Worm (Caenorhabditis elegans): ENCODE data around the gene tag-52.
A peak's percentile ranks its signal among the peaks of the same experiment; 100 is the strongest.

tag-52 gene

DNA sequence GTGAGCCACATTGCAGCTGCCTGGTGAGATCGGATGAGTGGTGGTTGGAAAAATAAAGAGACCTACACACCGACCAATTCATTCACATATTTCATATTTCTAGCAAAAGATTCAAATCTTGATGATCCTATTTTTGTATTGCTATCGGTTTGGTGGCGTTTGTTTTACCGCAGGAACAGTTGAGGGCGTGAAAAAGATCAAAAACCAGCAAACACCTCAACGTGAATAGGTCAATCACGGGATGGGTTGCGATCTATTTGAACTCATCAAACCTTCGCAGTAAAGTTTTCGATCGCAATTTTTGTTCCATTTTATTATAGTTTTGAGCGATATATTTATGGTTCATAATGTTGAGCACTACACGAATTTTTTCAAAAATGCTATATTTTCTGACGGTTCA, 23.5 kb upstream of the tag-52 start:
- TF ChIP-seq flt-1 (GFP tag; IDR thresholded peaks at IDR 0.05) (no peak), ztf-23 (GFP tag; IDR thresholded peaks at IDR 0.05) (no peak), tab-1 (GFP tag; IDR thresholded peaks at IDR 0.05) (no peak), ref-1 (GFP tag; conservative IDR thresholded peaks at IDR 0.05) (no peak), ztf-29 (GFP tag; IDR thresholded peaks at IDR 0.05) (no peak), T22C8.4 (GFP tag; IDR thresholded peaks at IDR 0.05) (no peak), klf-2 (GFP tag; conservative IDR thresholded peaks at IDR 0.05) (no peak), cog-1 (tag; optimal IDR thresholded peaks at IDR 0.05) (no peak), med-1 (GFP tag; optimal IDR thresholded peaks at IDR 0.05; ENCODE audit: insufficient read depth) (no peak)

DNA sequence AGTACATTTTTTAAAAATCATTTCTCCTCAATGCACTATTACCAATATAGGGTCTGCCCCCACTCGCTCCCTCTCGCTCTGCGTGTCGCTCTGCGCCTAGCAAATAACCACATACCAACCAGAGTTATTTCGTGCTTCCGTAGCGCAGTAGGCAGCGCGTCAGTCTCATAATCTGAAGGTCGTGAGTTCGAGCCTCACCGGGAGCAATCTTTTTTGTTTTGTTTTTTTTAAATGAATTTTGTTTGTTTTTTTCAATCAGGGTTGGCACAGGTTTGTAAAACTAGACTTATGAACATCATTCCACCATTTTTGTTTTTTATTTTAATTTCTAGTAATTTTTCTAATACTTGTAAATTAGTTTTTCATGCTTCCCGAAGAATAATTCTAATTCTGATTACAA, 19.3 kb upstream of the tag-52 start:
- TF ChIP-seq ztf-29 (GFP tag; IDR thresholded peaks at IDR 0.05) (peak; percentile 88), klf-2 (GFP tag; conservative IDR thresholded peaks at IDR 0.05) (peak; percentile 92), tab-1 (GFP tag; IDR thresholded peaks at IDR 0.05) (peak; percentile 94), cog-1 (tag; optimal IDR thresholded peaks at IDR 0.05) (peak; percentile 90), med-1 (GFP tag; optimal IDR thresholded peaks at IDR 0.05; ENCODE audit: insufficient read depth) (peak; percentile 62), T22C8.4 (GFP tag; IDR thresholded peaks at IDR 0.05) (peak; percentile 89), ref-1 (GFP tag; conservative IDR thresholded peaks at IDR 0.05) (peak; percentile 87), ztf-23 (GFP tag; IDR thresholded peaks at IDR 0.05) (peak; percentile 91), flt-1 (GFP tag; IDR thresholded peaks at IDR 0.05) (peak; percentile 96)

DNA sequence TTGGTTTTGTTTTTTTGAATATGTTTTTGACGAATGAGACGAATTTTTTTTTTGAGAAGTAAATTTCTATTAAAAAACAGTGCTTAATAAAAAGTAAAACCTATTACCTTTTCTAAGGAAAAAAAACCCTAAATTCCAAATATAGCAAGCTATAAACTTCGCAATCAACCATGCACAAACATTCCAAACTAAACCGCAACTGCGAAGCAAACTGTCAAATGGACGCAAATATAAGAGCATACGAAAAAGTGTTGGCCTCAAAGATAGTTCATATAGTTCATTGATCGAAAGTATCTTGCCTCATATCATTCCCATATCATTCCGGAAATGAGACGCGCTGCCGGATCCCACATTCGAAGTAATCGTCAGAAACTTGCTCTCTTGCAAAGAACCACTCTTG, 18.2 kb upstream of the tag-52 start, which contains the start of gene C01C4.3:
Gene C01C4.3, plus strand, starts transcription at position 301 of the 400 bp plus-strand sequence.
- TF ChIP-seq flt-1 (GFP tag; IDR thresholded peaks at IDR 0.05) = no peak
- no peak for TF ChIP-seq T22C8.4 (GFP tag; IDR thresholded peaks at IDR 0.05)

DNA sequence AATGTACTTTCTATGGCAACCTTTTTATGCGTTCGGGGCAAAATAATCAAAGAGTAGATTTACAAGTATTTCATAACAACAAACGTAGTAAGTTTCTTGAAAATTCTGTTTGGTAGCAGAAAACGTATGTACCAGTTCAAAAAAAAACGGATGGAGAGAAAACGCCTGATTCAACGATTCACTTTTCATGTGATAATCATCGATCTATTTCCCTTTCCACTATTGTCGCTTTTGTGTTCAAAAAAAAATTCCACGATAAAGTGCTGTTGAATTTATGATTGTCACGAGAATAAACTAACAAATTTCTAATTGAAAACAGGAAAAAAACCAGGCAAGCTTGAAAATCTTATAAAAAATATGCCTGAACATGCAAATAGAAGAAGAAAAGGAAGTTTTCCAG, 17.5 kb upstream of the tag-52 start:
- TF ChIP-seq ref-1 (GFP tag; conservative IDR thresholded peaks at IDR 0.05) (no peak), tab-1 (GFP tag; IDR thresholded peaks at IDR 0.05) (no peak), ztf-23 (GFP tag; IDR thresholded peaks at IDR 0.05) (no peak), cog-1 (tag; optimal IDR thresholded peaks at IDR 0.05) (no peak), klf-2 (GFP tag; conservative IDR thresholded peaks at IDR 0.05) (no peak), flt-1 (GFP tag; IDR thresholded peaks at IDR 0.05) (no peak)

DNA sequence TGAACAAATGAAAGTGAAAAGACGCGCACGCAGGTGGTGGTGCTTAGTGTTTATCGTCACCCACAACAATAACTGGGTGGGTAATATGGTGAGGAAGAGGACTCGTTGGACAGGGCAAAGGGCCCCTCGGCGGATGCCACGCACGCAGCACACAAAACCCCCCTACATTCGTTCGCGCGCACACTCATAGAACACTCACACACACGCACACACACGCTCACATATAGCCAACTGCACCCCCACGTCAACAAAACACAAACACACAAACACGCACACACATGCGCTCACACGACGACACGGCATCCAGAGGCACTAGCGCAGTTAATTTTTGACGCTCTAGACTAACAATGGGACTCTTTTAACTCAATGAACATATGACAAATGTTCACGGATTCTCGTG, 15.8 kb upstream of the tag-52 start:
- TF ChIP-seq flt-1 (GFP tag; IDR thresholded peaks at IDR 0.05) (peak; percentile 70; the same call in 1 of the 2 replicates), tab-1 (GFP tag; IDR thresholded peaks at IDR 0.05) (0 out of 2 replicates have a peak, but pooled peaks have one; percentile 31), ztf-23 (GFP tag; IDR thresholded peaks at IDR 0.05) (0 out of 2 replicates have a peak, but pooled peaks have one; percentile 13), klf-2 (GFP tag; conservative IDR thresholded peaks at IDR 0.05) (no peak), med-1 (GFP tag; optimal IDR thresholded peaks at IDR 0.05; ENCODE audit: insufficient read depth) (no peak), ztf-29 (GFP tag; IDR thresholded peaks at IDR 0.05) (no peak)

DNA sequence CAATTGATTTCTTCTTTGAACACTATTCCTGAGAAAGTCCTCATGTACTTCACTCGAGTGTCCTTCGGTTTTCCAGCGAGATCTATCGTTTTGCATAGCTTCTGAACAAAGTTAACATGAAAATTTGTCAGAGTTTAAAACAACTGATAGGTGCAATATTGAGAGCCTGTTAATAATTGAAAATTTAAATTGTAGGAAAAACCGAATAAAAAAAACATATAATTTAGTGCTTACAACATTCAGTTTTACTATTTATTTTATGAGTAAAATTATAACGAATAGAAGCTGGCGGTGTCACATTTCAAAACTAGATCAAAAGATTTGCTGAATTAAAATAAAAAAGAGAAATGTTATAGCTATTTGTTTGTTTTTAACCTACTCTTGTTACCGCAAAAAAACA, 14.8 kb upstream of the tag-52 start, which contains the start of gene C02F12.8:
Gene C02F12.8, minus strand, starts transcription at position 101 of the 400 bp plus-strand sequence.
- no peak for TF ChIP-seq ref-1 (GFP tag; conservative IDR thresholded peaks at IDR 0.05)
- TF ChIP-seq klf-2 (GFP tag; conservative IDR thresholded peaks at IDR 0.05) = no peak
- no peak for TF ChIP-seq tab-1 (GFP tag; IDR thresholded peaks at IDR 0.05)
- no peak for TF ChIP-seq ztf-29 (GFP tag; IDR thresholded peaks at IDR 0.05)
- no peak for TF ChIP-seq med-1 (GFP tag; optimal IDR thresholded peaks at IDR 0.05; ENCODE audit: insufficient read depth)
- TF ChIP-seq cog-1 (tag; optimal IDR thresholded peaks at IDR 0.05) = no peak
- no peak for TF ChIP-seq T22C8.4 (GFP tag; IDR thresholded peaks at IDR 0.05)
- no peak for TF ChIP-seq flt-1 (GFP tag; IDR thresholded peaks at IDR 0.05)
- no peak for TF ChIP-seq ztf-23 (GFP tag; IDR thresholded peaks at IDR 0.05)

DNA sequence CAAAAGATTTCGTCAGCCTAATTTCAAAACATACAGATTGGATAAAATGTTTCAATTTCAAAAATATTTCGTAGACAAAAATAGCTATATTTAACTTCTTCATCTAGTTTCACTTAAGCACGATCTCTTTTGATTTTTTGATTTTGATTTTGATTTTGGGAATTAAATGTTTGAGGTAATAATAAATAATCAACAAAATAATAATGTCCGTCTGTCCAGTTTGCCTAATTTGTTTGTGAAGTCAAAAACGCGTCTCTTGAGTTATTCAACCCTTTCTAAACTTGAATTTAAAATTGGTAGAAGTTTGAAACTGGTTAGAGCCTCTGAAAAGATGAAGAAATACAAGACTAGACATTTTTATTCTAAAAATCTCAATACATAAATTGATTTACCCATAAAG, 11.4 kb upstream of the tag-52 start:
- TF ChIP-seq cog-1 (tag; optimal IDR thresholded peaks at IDR 0.05) (no peak), ztf-29 (GFP tag; IDR thresholded peaks at IDR 0.05) (no peak), klf-2 (GFP tag; conservative IDR thresholded peaks at IDR 0.05) (no peak), T22C8.4 (GFP tag; IDR thresholded peaks at IDR 0.05) (no peak), ztf-23 (GFP tag; IDR thresholded peaks at IDR 0.05) (no peak), med-1 (GFP tag; optimal IDR thresholded peaks at IDR 0.05; ENCODE audit: insufficient read depth) (no peak), tab-1 (GFP tag; IDR thresholded peaks at IDR 0.05) (no peak), ref-1 (GFP tag; conservative IDR thresholded peaks at IDR 0.05) (no peak), flt-1 (GFP tag; IDR thresholded peaks at IDR 0.05) (no peak)

- TF ChIP-seq ref-1 (GFP tag; conservative IDR thresholded peaks at IDR 0.05) = no peak
- TF ChIP-seq cog-1 (tag; optimal IDR thresholded peaks at IDR 0.05) = no peak
- TF ChIP-seq ztf-23 (GFP tag; IDR thresholded peaks at IDR 0.05) = no peak
These were observed 10.9 kb upstream of the tag-52 start, which contains the start of gene tag-278 for ce11 chrX:3689155-3689719. tag-278 (minus strand) TSS chrX:3689205.

- TF ChIP-seq ref-1 (GFP tag; conservative IDR thresholded peaks at IDR 0.05) (no peak), flt-1 (GFP tag; IDR thresholded peaks at IDR 0.05) (no peak), ztf-23 (GFP tag; IDR thresholded peaks at IDR 0.05) (no peak), ztf-29 (GFP tag; IDR thresholded peaks at IDR 0.05) (no peak), tab-1 (GFP tag; IDR thresholded peaks at IDR 0.05) (no peak), cog-1 (tag; optimal IDR thresholded peaks at IDR 0.05) (no peak), klf-2 (GFP tag; conservative IDR thresholded peaks at IDR 0.05) (no peak), T22C8.4 (GFP tag; IDR thresholded peaks at IDR 0.05) (no peak), med-1 (GFP tag; optimal IDR thresholded peaks at IDR 0.05; ENCODE audit: insufficient read depth) (no peak)
These were observed 8.1 kb upstream of the tag-52 start for ce11 chrX:3686420-3686819.

ce11 chrX:3683060-3683459, 4.7 kb upstream of the tag-52 start:
- TF ChIP-seq ztf-29 (GFP tag; IDR thresholded peaks at IDR 0.05) (no peak), cog-1 (tag; optimal IDR thresholded peaks at IDR 0.05) (no peak), ztf-23 (GFP tag; IDR thresholded peaks at IDR 0.05) (no peak), T22C8.4 (GFP tag; IDR thresholded peaks at IDR 0.05) (no peak), flt-1 (GFP tag; IDR thresholded peaks at IDR 0.05) (no peak), tab-1 (GFP tag; IDR thresholded peaks at IDR 0.05) (no peak), ref-1 (GFP tag; conservative IDR thresholded peaks at IDR 0.05) (no peak)
